Worm (Caenorhabditis elegans) whole organism, midembryonic: ENCODE results near the gene lipl-8.

ENCODE experiments used
- T22C8.4 ChIP-seq: fragments of 200-800 bp; sonication (Bioruptor generic); IDR thresholded peaks from 2 replicates; pipeline ENCODE4 v1.3.6; 2022; ENCODE audit warnings: missing genetic modification characterization, missing compliant biosample characterization
- cog-1 ChIP-seq: sonication (generic microtip); optimal IDR thresholded peaks from 2 replicates; lab custom pipeline; 2016; ENCODE audit warnings: missing genetic modification characterization, missing compliant biosample characterization
- flt-1 ChIP-seq: fragments of 200-800 bp; sonication (Bioruptor generic); IDR thresholded peaks from 2 replicates; pipeline ENCODE4 v1.3.6; 2022; ENCODE audit warnings: missing genetic modification characterization, missing compliant biosample characterization
- klf-2 ChIP-seq: fragments of 200-800 bp; sonication (Bioruptor generic); conservative IDR thresholded peaks from 2 replicates; pipeline ENCODE4 v1.3.6; 2022; ENCODE audit warnings: missing genetic modification reagents, missing genetic modification characterization, missing compliant biosample characterization
- med-1 ChIP-seq: sonication (generic microtip); optimal IDR thresholded peaks from 2 replicates; lab custom pipeline; 2017; ENCODE audit warnings: missing genetic modification characterization, mild to moderate bottlenecking, missing compliant biosample characterization, antibody characterized with exemption, missing genetic modification reagents; ENCODE audit not compliant: insufficient read depth
- ref-1 ChIP-seq: fragments of 200-800 bp; sonication (Bioruptor generic); conservative IDR thresholded peaks from 2 replicates; pipeline ENCODE4 v1.3.6; 2022; ENCODE audit warnings: missing genetic modification reagents, missing genetic modification characterization, missing compliant biosample characterization
- tab-1 ChIP-seq: fragments of 200-800 bp; sonication (Bioruptor generic); IDR thresholded peaks from 2 replicates; pipeline ENCODE4 v1.3.6; 2022; ENCODE audit warnings: missing genetic modification characterization, missing compliant biosample characterization
- ztf-23 ChIP-seq: fragments of 200-800 bp; sonication (Bioruptor generic); IDR thresholded peaks from 2 replicates; pipeline ENCODE4 v1.3.6; 2022; ENCODE audit warnings: missing genetic modification reagents, missing genetic modification characterization, missing compliant biosample characterization
- ztf-29 ChIP-seq: fragments of 200-800 bp; sonication (Bioruptor generic); IDR thresholded peaks from 2 replicates; pipeline ENCODE4 v1.3.6; 2022; ENCODE audit warnings: missing genetic modification reagents, missing genetic modification characterization, missing compliant biosample characterization

Gene lipl-8

ce11 chrV:14707958-14708357, 40.5 kb downstream of the lipl-8 start, which contains the start of gene R08A2.9:
Gene R08A2.9 (plus strand): TSS chrV:14708258.
- TF ChIP-seq med-1 (GFP tag; lab: Kevin White, UChicago) (no peak), ztf-29 (GFP tag; lab: Robert Waterston, UW) (no peak), klf-2 (GFP tag; lab: Robert Waterston, UW) (no peak), ref-1 (GFP tag; lab: Robert Waterston, UW) (no peak), tab-1 (GFP tag; lab: Robert Waterston, UW) (no peak), T22C8.4 (no peak), cog-1 (tag; lab: Kevin White, UChicago) (no peak), ztf-23 (no peak), flt-1 (no peak)

- TF ChIP-seq tab-1 (GFP tag; lab: Robert Waterston, UW) (no peak), med-1 (GFP tag; lab: Kevin White, UChicago) (no peak), ztf-29 (GFP tag; lab: Robert Waterston, UW) (no peak), klf-2 (GFP tag; lab: Robert Waterston, UW) (no peak), T22C8.4 (no peak), cog-1 (tag; lab: Kevin White, UChicago) (no peak)
Observed at ce11 chrV:14698666-14699065, 49.8 kb downstream of the lipl-8 start, which contains the start of gene set-5. Gene set-5 (plus strand): TSS chrV:14698966.

- TF ChIP-seq cog-1 (tag; lab: Kevin White, UChicago) (no peak), T22C8.4 (no peak), ref-1 (GFP tag; lab: Robert Waterston, UW) (no peak), flt-1 (no peak), med-1 (GFP tag; lab: Kevin White, UChicago) (no peak), ztf-23 (no peak), ztf-29 (GFP tag; lab: Robert Waterston, UW) (no peak), klf-2 (GFP tag; lab: Robert Waterston, UW) (no peak), tab-1 (GFP tag; lab: Robert Waterston, UW) (no peak)
Observed at ce11 chrV:14698005-14698404, 50.5 kb downstream of the lipl-8 start.

- no peak for TF ChIP-seq T22C8.4
- TF ChIP-seq ztf-23: peak; percentile 66; the same call in 1 of the 2 replicates
- TF ChIP-seq ref-1 (GFP tag; lab: Robert Waterston, UW): no peak
- no peak for TF ChIP-seq med-1 (GFP tag; lab: Kevin White, UChicago)
- 0 out of 2 replicates have a peak, but pooled peaks have one; percentile 11 for TF ChIP-seq flt-1
- peak; percentile 92 for TF ChIP-seq cog-1 (tag; lab: Kevin White, UChicago)
- no peak for TF ChIP-seq tab-1 (GFP tag; lab: Robert Waterston, UW)
- TF ChIP-seq klf-2 (GFP tag; lab: Robert Waterston, UW): 0 out of 2 replicates have a peak, but pooled peaks have one; percentile 38
- 0 out of 2 replicates have a peak, but pooled peaks have one; percentile 31 for TF ChIP-seq ztf-29 (GFP tag; lab: Robert Waterston, UW)
Observed at ce11 chrV:14696604-14697307, 51.8 kb downstream of the lipl-8 start, which contains the start of gene unc-112. Gene unc-112 (minus strand): TSS chrV:14696654.

ce11 chrV:14695713-14696112, 52.8 kb downstream of the lipl-8 start:
- TF ChIP-seq klf-2 (GFP tag; lab: Robert Waterston, UW): no peak
- TF ChIP-seq med-1 (GFP tag; lab: Kevin White, UChicago): no peak
- no peak for TF ChIP-seq T22C8.4
- no peak for TF ChIP-seq ztf-23
- no peak for TF ChIP-seq ztf-29 (GFP tag; lab: Robert Waterston, UW)
- TF ChIP-seq tab-1 (GFP tag; lab: Robert Waterston, UW): no peak
